Worm (Caenorhabditis elegans) whole organism, L2 larva: Measurements from ENCODE around the gene unc-33.

Experiments
- C34F6.9 ChIP-seq: fragments of 150-350 bp; optimal IDR thresholded peaks from 2 replicates; lab custom pipeline; 2014; ENCODE audit warnings: missing biosample characterization, missing genetic modification characterization
- F13H6.1 ChIP-seq: sonication (generic microtip); optimal IDR thresholded peaks from 2 replicates; lab custom pipeline; 2016; ENCODE audit warnings: missing genetic modification characterization, missing compliant biosample characterization
- Y55F3AM.14 ChIP-seq: fragments of 200-800 bp; sonication (Bioruptor generic); optimal IDR thresholded peaks from 2 replicates; lab custom pipeline; 2018; ENCODE audit warnings: mild to moderate bottlenecking, missing genetic modification characterization, missing compliant biosample characterization
- ZK546.5 ChIP-seq: sonication (generic microtip); optimal IDR thresholded peaks from 2 replicates; lab custom pipeline; 2017; ENCODE audit warnings: missing biosample characterization, missing genetic modification characterization
- alr-1 ChIP-seq: fragments of 150-350 bp; optimal IDR thresholded peaks from 2 replicates; lab custom pipeline; 2014; ENCODE audit warnings: missing biosample characterization, missing genetic modification characterization
- aly-2 ChIP-seq: fragments of 150-350 bp; optimal IDR thresholded peaks from 2 replicates; lab custom pipeline; 2014; ENCODE audit warnings: missing biosample characterization, missing genetic modification characterization
- ama-1 ChIP-seq: fragments of 150-350 bp; optimal IDR thresholded peaks from 2 replicates; lab custom pipeline; 2018; ENCODE audit warnings: inconsistent platforms
- ceh-82 ChIP-seq: fragments of 150-350 bp; optimal IDR thresholded peaks from 2 replicates; lab custom pipeline; 2014; ENCODE audit warnings: missing biosample characterization, missing genetic modification characterization
- crh-2 ChIP-seq: sonication (generic microtip); optimal IDR thresholded peaks from 2 replicates; lab custom pipeline; 2017; ENCODE audit warnings: missing biosample characterization, missing genetic modification characterization
- dmd-4 ChIP-seq: sonication (generic microtip); optimal IDR thresholded peaks from 2 replicates; lab custom pipeline; 2017; ENCODE audit warnings: missing biosample characterization, missing genetic modification characterization
- egl-27 ChIP-seq: sonication (generic microtip); optimal IDR thresholded peaks from 3 replicates; lab custom pipeline; 2017; ENCODE audit warnings: missing biosample characterization, missing genetic modification reagents, missing genetic modification characterization
- elt-1 ChIP-seq: fragments of 150-350 bp; optimal IDR thresholded peaks from 2 replicates; lab custom pipeline; 2014; ENCODE audit warnings: missing biosample characterization, missing genetic modification characterization
- fos-1 ChIP-seq: fragments of 150-350 bp; optimal IDR thresholded peaks from 2 replicates; lab custom pipeline; 2014; ENCODE audit warnings: missing biosample characterization, missing genetic modification characterization
- gmeb-1 ChIP-seq: fragments of 150-350 bp; optimal IDR thresholded peaks from 2 replicates; lab custom pipeline; 2014; ENCODE audit warnings: missing biosample characterization, missing genetic modification characterization
- lin-11 ChIP-seq: fragments of 150-350 bp; sonication (generic microtip); optimal IDR thresholded peaks from 2 replicates; lab custom pipeline; 2014; ENCODE audit warnings: missing biosample characterization, missing genetic modification characterization, inconsistent platforms, mixed read lengths
- lin-13 ChIP-seq: fragments of 150-350 bp; optimal IDR thresholded peaks from 2 replicates; lab custom pipeline; 2014; ENCODE audit warnings: missing biosample characterization, missing genetic modification reagents, missing genetic modification characterization
- lsy-2 ChIP-seq, 2 experiments: fragments of 150-350 bp in 1 of 2; sonication (generic microtip) in 1 of 2; optimal IDR thresholded peaks; 2 replicates each; lab custom pipeline; 2014 to 2017; ENCODE audit warnings: missing biosample characterization in 2 of 2, missing genetic modification characterization in 2 of 2
- mab-5 ChIP-seq: fragments of 150-350 bp; optimal IDR thresholded peaks from 2 replicates; lab custom pipeline; 2014; ENCODE audit warnings: missing biosample characterization, missing genetic modification characterization
- nhr-10 ChIP-seq: sonication (generic microtip); optimal IDR thresholded peaks from 2 replicates; lab custom pipeline; 2017; ENCODE audit warnings: missing biosample characterization, missing genetic modification characterization
- nhr-11 ChIP-seq: fragments of 150-350 bp; optimal IDR thresholded peaks from 2 replicates; lab custom pipeline; 2014; ENCODE audit warnings: missing biosample characterization, missing genetic modification characterization
- nhr-12 ChIP-seq: fragments of 150-350 bp; optimal IDR thresholded peaks from 2 replicates; lab custom pipeline; 2014; ENCODE audit warnings: missing biosample characterization, missing genetic modification characterization
- nhr-129 ChIP-seq: fragments of 150-350 bp; optimal IDR thresholded peaks from 2 replicates; lab custom pipeline; 2014; ENCODE audit warnings: missing biosample characterization, missing genetic modification characterization
- nhr-21 ChIP-seq: fragments of 150-350 bp; optimal IDR thresholded peaks from 2 replicates; lab custom pipeline; 2014; ENCODE audit warnings: missing biosample characterization, missing genetic modification characterization
- nhr-23 ChIP-seq: fragments of 150-350 bp; optimal IDR thresholded peaks from 2 replicates; lab custom pipeline; 2014; ENCODE audit warnings: missing biosample characterization, missing genetic modification reagents, missing genetic modification characterization
- nhr-237 ChIP-seq: fragments of 150-350 bp; optimal IDR thresholded peaks from 2 replicates; lab custom pipeline; 2014; ENCODE audit warnings: missing biosample characterization, missing genetic modification characterization
- nhr-25 ChIP-seq: fragments of 150-350 bp; sonication (generic microtip); optimal IDR thresholded peaks from 3 replicates; lab custom pipeline; 2014; ENCODE audit warnings: missing biosample characterization, missing genetic modification characterization
- nhr-6 ChIP-seq: fragments of 150-350 bp; optimal IDR thresholded peaks from 2 replicates; lab custom pipeline; 2014; ENCODE audit warnings: missing biosample characterization, missing genetic modification characterization
- nhr-77 ChIP-seq: fragments of 150-350 bp; optimal IDR thresholded peaks from 2 replicates; lab custom pipeline; 2014; ENCODE audit warnings: missing biosample characterization, missing genetic modification characterization
- peb-1 ChIP-seq: fragments of 150-350 bp; optimal IDR thresholded peaks from 2 replicates; lab custom pipeline; 2014; ENCODE audit warnings: missing biosample characterization, missing genetic modification characterization
- sem-4 ChIP-seq: fragments of 150-350 bp; optimal IDR thresholded peaks from 2 replicates; lab custom pipeline; 2014; ENCODE audit warnings: missing biosample characterization, missing genetic modification reagents, missing genetic modification characterization
- skn-1 ChIP-seq: sonication (generic microtip); optimal IDR thresholded peaks from 2 replicates; lab custom pipeline; 2017; ENCODE audit warnings: missing biosample characterization, missing genetic modification characterization
- sma-3 ChIP-seq: sonication (generic microtip); optimal IDR thresholded peaks from 2 replicates; lab custom pipeline; 2016; ENCODE audit warnings: missing genetic modification reagents, missing genetic modification characterization, missing compliant biosample characterization
- sma-9 ChIP-seq, 2 experiments: fragments of 150-350 bp in 1 of 2; sonication (generic microtip) in 1 of 2; optimal IDR thresholded peaks; 2 replicates each; lab custom pipeline; 2014 to 2016; ENCODE audit warnings: missing genetic modification characterization in 2 of 2, mild to moderate bottlenecking in 1 of 2, missing biosample characterization in 1 of 2, missing compliant biosample characterization in 1 of 2, missing genetic modification reagents in 1 of 2, moderate library complexity in 1 of 2
- snpc-4 ChIP-seq: fragments of 150-350 bp; optimal IDR thresholded peaks from 2 replicates; lab custom pipeline; 2014; ENCODE audit warnings: missing biosample characterization, missing genetic modification characterization
- unc-39 ChIP-seq: fragments of 150-350 bp; optimal IDR thresholded peaks from 2 replicates; lab custom pipeline; 2014; ENCODE audit warnings: missing biosample characterization, missing genetic modification characterization
- unc-55 ChIP-seq: fragments of 150-350 bp; sonication (generic microtip); optimal IDR thresholded peaks from 3 replicates; lab custom pipeline; 2014; ENCODE audit warnings: missing biosample characterization, missing genetic modification reagents, missing genetic modification characterization
- zag-1 ChIP-seq: fragments of 150-350 bp; optimal IDR thresholded peaks from 2 replicates; lab custom pipeline; 2014; ENCODE audit warnings: missing biosample characterization, missing genetic modification characterization
- ztf-1 ChIP-seq: fragments of 200-800 bp; sonication (Bioruptor generic); conservative IDR thresholded peaks from 2 replicates; pipeline ENCODE4 v1.3.6; 2022; ENCODE audit warnings: missing genetic modification characterization, missing compliant biosample characterization
- ztf-11 ChIP-seq: sonication (generic microtip); optimal IDR thresholded peaks from 2 replicates; lab custom pipeline; 2017; ENCODE audit warnings: missing biosample characterization, missing genetic modification characterization
- ztf-4 ChIP-seq: fragments of 150-350 bp; optimal IDR thresholded peaks from 2 replicates; lab custom pipeline; 2014; ENCODE audit warnings: missing biosample characterization, missing genetic modification characterization

unc-33 gene

DNA sequence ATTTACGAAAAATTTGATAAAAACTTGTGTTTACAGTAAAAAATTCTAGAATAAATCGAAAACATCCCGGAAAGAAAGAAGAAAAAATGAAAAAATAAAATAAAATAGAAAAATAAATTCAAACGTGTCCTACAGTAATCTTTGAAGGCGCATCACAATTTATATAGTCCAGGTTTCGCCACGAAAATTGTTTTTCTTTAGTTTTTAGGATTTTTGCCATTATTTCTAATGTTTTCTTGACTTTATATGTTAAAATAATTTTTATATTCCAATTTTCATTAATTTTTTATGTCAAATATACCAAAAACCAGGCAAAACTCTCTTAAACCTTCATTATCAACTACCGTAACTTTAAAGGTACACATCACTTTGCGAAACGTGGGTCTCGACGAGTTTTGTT is 896 bp downstream of the unc-33 start:
- TF ChIP-seq dmd-4, result no peak
- TF ChIP-seq nhr-10 (tag; lab: Kevin White, UChicago), result no peak
- TF ChIP-seq ceh-82, result no peak
- TF ChIP-seq nhr-129, result no peak
- TF ChIP-seq peb-1 (tag; lab: Kevin White, UChicago), result no peak
- TF ChIP-seq alr-1, result no peak
- no peak for TF ChIP-seq sem-4 (tag; lab: Kevin White, UChicago)
- no peak for TF ChIP-seq sma-3 (GFP tag; lab: Kevin White, UChicago)
- TF ChIP-seq nhr-237 (tag; lab: Kevin White, UChicago), result no peak
- no peak for TF ChIP-seq zag-1 (tag; lab: Kevin White, UChicago)
- no peak for TF ChIP-seq lin-13
- TF ChIP-seq unc-55 (GFP tag; lab: Kevin White, UChicago), result no peak
- TF ChIP-seq nhr-23, result no peak
- TF ChIP-seq ZK546.5 (tag; lab: Kevin White, UChicago), result no peak
- TF ChIP-seq nhr-12 (tag; lab: Kevin White, UChicago), result no peak
- TF ChIP-seq sma-9 (GFP tag; optimal IDR thresholded peaks at IDR 0.05; lab: Kevin White, UChicago), result no peak
- TF ChIP-seq sma-9 (tag; optimal IDR thresholded peaks at IDR 0.05; lab: Kevin White, UChicago), result no peak
- no peak for TF ChIP-seq fos-1 (tag; lab: Kevin White, UChicago)
- TF ChIP-seq skn-1 (tag; lab: Kevin White, UChicago), result no peak

DNA sequence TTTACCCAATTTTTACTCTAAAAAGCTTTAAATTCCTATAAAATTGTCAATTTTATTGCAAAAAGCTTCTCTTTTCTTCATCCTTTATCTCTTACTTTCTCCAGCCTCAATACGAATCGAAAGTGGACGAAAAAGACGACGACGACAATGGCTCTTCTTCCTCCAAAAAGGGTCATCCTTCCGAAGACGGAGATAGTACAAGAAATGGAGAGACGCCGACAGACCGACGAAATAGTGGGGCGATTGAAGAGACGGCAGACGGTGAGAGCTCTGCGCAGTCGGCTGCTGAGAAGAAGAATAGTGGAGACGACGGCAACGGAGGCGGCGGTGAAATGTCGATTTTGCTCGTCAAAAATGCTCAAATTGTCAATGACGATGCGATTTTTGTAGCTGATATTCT is 2.7 kb downstream of the unc-33 start:
- TF ChIP-seq mab-5 (tag; lab: Kevin White, UChicago), result peak; percentile 24
- no peak for TF ChIP-seq nhr-11
- no peak for TF ChIP-seq ztf-11 (tag; lab: Kevin White, UChicago)
- TF ChIP-seq aly-2, result no peak
- TF ChIP-seq nhr-6, result no peak
- no peak for TF ChIP-seq skn-1 (tag; lab: Kevin White, UChicago)
- peak; percentile 35 for TF ChIP-seq egl-27
- TF ChIP-seq lin-11 (tag; lab: Kevin White, UChicago), result no peak
- no peak for TF ChIP-seq ceh-82
- TF ChIP-seq dmd-4, result no peak
- TF ChIP-seq C34F6.9, result peak; percentile 52
- TF ChIP-seq F13H6.1, result peak; percentile 43
- no peak for TF ChIP-seq nhr-77
- TF ChIP-seq nhr-21 (tag; lab: Kevin White, UChicago), result no peak
- TF ChIP-seq nhr-12 (tag; lab: Kevin White, UChicago), result no peak
- no peak for TF ChIP-seq elt-1 (tag; lab: Kevin White, UChicago)
- TF ChIP-seq crh-2 (tag; lab: Kevin White, UChicago), result no peak
- TF ChIP-seq snpc-4 (tag; lab: Kevin White, UChicago), result peak; percentile 93
- TF ChIP-seq sem-4 (tag; lab: Kevin White, UChicago), result peak; percentile 47
- no peak for TF ChIP-seq alr-1
- TF ChIP-seq peb-1 (tag; lab: Kevin White, UChicago), result no peak
- no peak for TF ChIP-seq unc-39 (tag; lab: Kevin White, UChicago)
- TF ChIP-seq sma-3 (GFP tag; lab: Kevin White, UChicago), result no peak
- TF ChIP-seq nhr-25 (tag; lab: Kevin White, UChicago), result no peak
- TF ChIP-seq sma-9 (GFP tag; optimal IDR thresholded peaks at IDR 0.05; lab: Kevin White, UChicago), result peak; percentile 8
- TF ChIP-seq sma-9 (tag; optimal IDR thresholded peaks at IDR 0.05; lab: Kevin White, UChicago), result no peak
- no peak for TF ChIP-seq ama-1 (lab: Kevin White, UChicago)
- TF ChIP-seq nhr-129, result no peak
- peak; percentile 29 for TF ChIP-seq gmeb-1
- TF ChIP-seq Y55F3AM.14 (GFP tag; lab: Kevin White, UChicago), result no peak
- no peak for TF ChIP-seq ztf-4 (tag; lab: Kevin White, UChicago)
- no peak for TF ChIP-seq ZK546.5 (tag; lab: Kevin White, UChicago)
- peak; percentile 20 to 62 for TF ChIP-seq lsy-2 (tag; optimal IDR thresholded peaks at IDR 0.05; lab: Kevin White, UChicago)
- peak; percentile 53 for TF ChIP-seq zag-1 (tag; lab: Kevin White, UChicago)
- TF ChIP-seq unc-55 (GFP tag; lab: Kevin White, UChicago), result peak; percentile 51

DNA sequence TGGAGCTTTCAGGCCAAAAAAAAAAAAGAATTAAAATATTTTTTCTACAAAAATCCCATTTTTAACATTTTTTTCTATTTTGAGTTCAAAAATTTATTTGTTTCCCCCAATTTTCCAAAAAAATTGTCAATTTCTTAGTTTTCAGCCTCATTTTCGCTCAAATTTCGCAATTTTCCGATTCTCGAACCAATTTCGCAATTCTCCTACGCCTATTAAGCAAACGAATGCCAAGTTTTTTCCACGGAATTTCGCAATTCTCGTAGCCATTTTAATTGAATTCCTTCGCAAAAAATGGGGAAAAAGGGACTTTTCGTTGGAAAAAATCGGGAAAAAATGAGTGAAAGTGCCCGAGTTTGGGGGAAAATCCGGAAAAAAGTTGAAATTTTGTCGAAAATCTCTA is 3.7 kb downstream of the unc-33 start:
- TF ChIP-seq nhr-11, result no peak
- no peak for TF ChIP-seq ztf-1
- peak; percentile 76 for TF ChIP-seq unc-55 (GFP tag; lab: Kevin White, UChicago)
- peak; percentile 4 for TF ChIP-seq ceh-82
- TF ChIP-seq peb-1 (tag; lab: Kevin White, UChicago), result no peak
